Fruit fly (Drosophila melanogaster) Kc167 (cell line): ENCODE measurements around the gene CG4360.

ENCODE experiments used
- Sin3A ChIP-seq: fragments of >200 bp; optimal IDR thresholded peaks from 2 replicates; lab custom pipeline; 2018; ENCODE audit warnings: missing external identifiers
- h ChIP-seq: fragments of >200 bp; optimal IDR thresholded peaks from 3 replicates; lab custom pipeline; 2018; ENCODE audit warnings: missing external identifiers
- insv ChIP-seq: fragments of >200 bp; optimal IDR thresholded peaks from 3 replicates; lab custom pipeline; 2018; ENCODE audit warnings: missing external identifiers
- psq ChIP-seq: fragments of >200 bp; optimal IDR thresholded peaks from 2 replicates; lab custom pipeline; 2017; ENCODE audit warnings: missing external identifiers

- TF ChIP-seq psq (no peak), Sin3A (lab: Kevin White, UChicago) (no peak), insv (lab: Kevin White, UChicago) (no peak), h (lab: Kevin White, UChicago) (no peak)
Measured at dm6 chr3R:20283531-20284139, 44.2 kb downstream of the CG4360 start.
